Fruit fly (Drosophila melanogaster) whole organism, adult: ENCODE measurements around the gene EMC5.
A peak's percentile ranks its signal among the peaks of the same experiment; 100 is the strongest.

ENCODE experiments used
- CG11617 ChIP-seq: fragments of 200-800 bp; sonication (Bioruptor generic); optimal IDR thresholded peaks from 2 replicates; lab custom pipeline; 2017; ENCODE audit warnings: mild to moderate bottlenecking, missing biosample characterization, missing genetic modification reagents, missing genetic modification characterization
- CG12768 ChIP-seq: fragments of 200-800 bp; sonication (Bioruptor generic); optimal IDR thresholded peaks from 2 replicates; lab custom pipeline; 2017; ENCODE audit warnings: missing biosample characterization, missing genetic modification characterization, mild to moderate bottlenecking, moderate library complexity, missing genetic modification reagents
- CG14711 ChIP-seq: fragments of 200-800 bp; sonication (Bioruptor generic); optimal IDR thresholded peaks from 2 replicates; lab custom pipeline; 2018; ENCODE audit warnings: missing biosample characterization, mild to moderate bottlenecking, missing genetic modification characterization, moderate library complexity
- CG1620 ChIP-seq: fragments of 200-800 bp; sonication (Bioruptor generic); optimal IDR thresholded peaks from 2 replicates; lab custom pipeline; 2016; ENCODE audit warnings: missing biosample characterization, missing genetic modification characterization
- CG33017 ChIP-seq: fragments of 200-800 bp; sonication (Bioruptor generic); optimal IDR thresholded peaks from 2 replicates; lab custom pipeline; 2018; ENCODE audit warnings: missing biosample characterization, mild to moderate bottlenecking, missing genetic modification characterization, moderate library complexity
- CG5204 ChIP-seq: fragments of 200-800 bp; sonication (Bioruptor generic); optimal IDR thresholded peaks from 2 replicates; lab custom pipeline; 2016; ENCODE audit warnings: missing biosample characterization, missing genetic modification characterization
- CG7045 ChIP-seq: fragments of 200-800 bp; sonication (Bioruptor generic); optimal IDR thresholded peaks from 2 replicates; lab custom pipeline; 2017; ENCODE audit warnings: missing biosample characterization, mild to moderate bottlenecking, missing genetic modification characterization
- CG7101 ChIP-seq: fragments of 200-800 bp; sonication (Bioruptor generic); optimal IDR thresholded peaks from 2 replicates; lab custom pipeline; 2018; ENCODE audit warnings: missing biosample characterization, mild to moderate bottlenecking, missing genetic modification characterization, moderate library complexity
- Clk ChIP-seq: fragments of 200-800 bp; sonication (Bioruptor generic); optimal IDR thresholded peaks from 2 replicates; lab custom pipeline; 2017; ENCODE audit warnings: missing biosample characterization, missing genetic modification characterization
- Crg-1 ChIP-seq: fragments of 200-800 bp; sonication (Bioruptor generic); optimal IDR thresholded peaks from 2 replicates; lab custom pipeline; 2016; ENCODE audit warnings: missing biosample characterization, missing genetic modification characterization
- Hr96 ChIP-seq: fragments of 200-800 bp; sonication (Bioruptor generic); optimal IDR thresholded peaks from 2 replicates; lab custom pipeline; 2016; ENCODE audit warnings: missing biosample characterization, missing genetic modification characterization
- Mnt ChIP-seq: fragments of 200-800 bp; sonication (Bioruptor generic); optimal IDR thresholded peaks from 2 replicates; lab custom pipeline; 2016; ENCODE audit warnings: missing biosample characterization, mild to moderate bottlenecking, missing genetic modification characterization
- bab1 ChIP-seq: fragments of 200-800 bp; sonication (Bioruptor generic); optimal IDR thresholded peaks from 3 replicates; lab custom pipeline; 2019; ENCODE audit warnings: missing biosample characterization, mild to moderate bottlenecking, missing genetic modification characterization, moderate library complexity
- cic ChIP-seq: fragments of 200-800 bp; sonication (Bioruptor generic); optimal IDR thresholded peaks from 2 replicates; lab custom pipeline; 2017; ENCODE audit warnings: missing biosample characterization, mild to moderate bottlenecking, missing genetic modification characterization, moderate library complexity
- cnc ChIP-seq, 2 experiments: fragments of >200 bp; optimal IDR thresholded peaks; 2 replicates each; lab custom pipeline; 2017
- kay ChIP-seq: fragments of 200-800 bp; sonication (Bioruptor generic); peaks from one replicate; lab custom pipeline; 2016; ENCODE audit warnings: missing biosample characterization, missing genetic modification characterization, borderline replicate concordance
- ovo ChIP-seq: fragments of 200-800 bp; sonication (Bioruptor generic); optimal IDR thresholded peaks from 2 replicates; lab custom pipeline; 2016; ENCODE audit warnings: missing biosample characterization, missing genetic modification characterization
- pad ChIP-seq: fragments of 200-800 bp; sonication (Bioruptor generic); optimal IDR thresholded peaks from 3 replicates; lab custom pipeline; 2017; ENCODE audit warnings: missing biosample characterization, missing genetic modification characterization, mild to moderate bottlenecking, moderate library complexity, missing genetic modification reagents
- tj ChIP-seq: fragments of 200-800 bp; sonication (Bioruptor generic); optimal IDR thresholded peaks from 3 replicates; lab custom pipeline; 2017; ENCODE audit warnings: missing biosample characterization, mild to moderate bottlenecking, missing genetic modification characterization, moderate library complexity
- toe ChIP-seq: fragments of 200-800 bp; sonication (Bioruptor generic); optimal IDR thresholded peaks from 2 replicates; lab custom pipeline; 2016; ENCODE audit warnings: missing biosample characterization, missing genetic modification characterization

The EMC5 gene

dm6 chr2L:19026491-19027197 is 39.1 kb downstream of the EMC5 start:
- no peak for TF ChIP-seq pad (GFP tag; lab: Kevin White, UChicago)
- TF ChIP-seq CG7101 (tag; lab: Kevin White, UChicago) = peak; percentile 21
- TF ChIP-seq CG14711 (tag; lab: Kevin White, UChicago) = no peak
- no peak for TF ChIP-seq cic
- TF ChIP-seq CG33017 (tag; lab: Kevin White, UChicago) = peak; percentile 32
- no peak for TF ChIP-seq tj (GFP tag; lab: Kevin White, UChicago)
- no peak for TF ChIP-seq CG12768 (GFP tag; lab: Kevin White, UChicago)
- TF ChIP-seq bab1 (GFP tag; lab: Kevin White, UChicago) = no peak
- TF ChIP-seq kay (GFP tag; lab: Kevin White, UChicago) = no peak
- no peak for TF ChIP-seq Mnt
- no peak for TF ChIP-seq Hr96 (GFP tag; lab: Kevin White, UChicago)
- TF ChIP-seq CG1620 (GFP tag; lab: Kevin White, UChicago) = no peak
- no peak for TF ChIP-seq Crg-1
- TF ChIP-seq toe (GFP tag; lab: Kevin White, UChicago) = peak; percentile 10
- TF ChIP-seq CG7045 = peak; percentile 11
- no peak for TF ChIP-seq CG11617 (GFP tag; lab: Kevin White, UChicago)
- no peak for TF ChIP-seq ovo (GFP tag; lab: Kevin White, UChicago)
- TF ChIP-seq cnc (optimal IDR thresholded peaks at IDR 0.05; lab: Kevin White, UChicago) = no peak
- TF ChIP-seq CG5204 (GFP tag; lab: Kevin White, UChicago) = no peak
- TF ChIP-seq Clk = no peak

- no peak for TF ChIP-seq ovo (GFP tag; lab: Kevin White, UChicago)
- TF ChIP-seq cic = peak; percentile 9
- no peak for TF ChIP-seq CG7045
These were observed 39.9 kb downstream of the EMC5 start, which contains the start of gene Sidpn for dm6 chr2L:19027246-19027886. Sidpn (plus strand) TSS chr2L:19027710.

dm6 chr2L:19033288-19033687 is 45.8 kb downstream of the EMC5 start, which contains the start of gene hook:
hook (minus strand) TSS chr2L:19033498.
- TF ChIP-seq Mnt = peak; percentile 25
- peak; percentile 19 for TF ChIP-seq bab1 (GFP tag; lab: Kevin White, UChicago)
- TF ChIP-seq CG12768 (GFP tag; lab: Kevin White, UChicago) = no peak
- TF ChIP-seq toe (GFP tag; lab: Kevin White, UChicago) = no peak

- peak; percentile 7 for TF ChIP-seq toe (GFP tag; lab: Kevin White, UChicago)
- TF ChIP-seq CG7101 (tag; lab: Kevin White, UChicago) = peak; percentile 4
- no peak for TF ChIP-seq Hr96 (GFP tag; lab: Kevin White, UChicago)
- no peak for TF ChIP-seq CG12768 (GFP tag; lab: Kevin White, UChicago)
- TF ChIP-seq cic = no peak
- peak; percentile 8 for TF ChIP-seq CG11617 (GFP tag; lab: Kevin White, UChicago)
- TF ChIP-seq kay (GFP tag; lab: Kevin White, UChicago) = no peak
- no peak for TF ChIP-seq CG7045
- TF ChIP-seq ovo (GFP tag; lab: Kevin White, UChicago) = no peak
- no peak for TF ChIP-seq CG5204 (GFP tag; lab: Kevin White, UChicago)
- peak; percentile 13 for TF ChIP-seq bab1 (GFP tag; lab: Kevin White, UChicago)
- TF ChIP-seq pad (GFP tag; lab: Kevin White, UChicago) = no peak
- no peak for TF ChIP-seq Clk
- no peak for TF ChIP-seq tj (GFP tag; lab: Kevin White, UChicago)
- TF ChIP-seq CG33017 (tag; lab: Kevin White, UChicago) = no peak
- no peak for TF ChIP-seq Crg-1
- peak; percentile 35 for TF ChIP-seq Mnt
- TF ChIP-seq cnc (optimal IDR thresholded peaks at IDR 0.05; lab: Kevin White, UChicago) = no peak
- no peak for TF ChIP-seq CG14711 (tag; lab: Kevin White, UChicago)
- TF ChIP-seq CG1620 (GFP tag; lab: Kevin White, UChicago) = no peak
These were observed 46.9 kb downstream of the EMC5 start, which contains the start of the genes mib2 and CG31800 for dm6 chr2L:19034213-19034929. mib2 (plus strand) TSS chr2L:19034444. CG31800 (minus strand) TSS chr2L:19034576.

- TF ChIP-seq CG12768 (GFP tag; lab: Kevin White, UChicago) = no peak
- no peak for TF ChIP-seq CG33017 (tag; lab: Kevin White, UChicago)
- no peak for TF ChIP-seq pad (GFP tag; lab: Kevin White, UChicago)
- TF ChIP-seq cnc (optimal IDR thresholded peaks at IDR 0.05; lab: Kevin White, UChicago) = no peak
- TF ChIP-seq CG5204 (GFP tag; lab: Kevin White, UChicago) = no peak
- no peak for TF ChIP-seq Clk
- peak; percentile 34 for TF ChIP-seq tj (GFP tag; lab: Kevin White, UChicago)
These were observed 47.5 kb downstream of the EMC5 start for dm6 chr2L:19035013-19035412.
